Worm (Caenorhabditis elegans) whole organism, L3 larva: ENCODE results near the gene C50D2.1.

Experiments
- aly-2 ChIP-seq: fragments of 150-350 bp; optimal IDR thresholded peaks from 2 replicates; lab custom pipeline; 2014; ENCODE audit warnings: missing biosample characterization, missing genetic modification characterization
- ama-1 ChIP-seq: fragments of 150-350 bp; optimal IDR thresholded peaks from 2 replicates; lab custom pipeline; 2018
- nhr-43 ChIP-seq: sonication (generic microtip); optimal IDR thresholded peaks from 2 replicates; lab custom pipeline; 2016; ENCODE audit warnings: mild to moderate bottlenecking, missing genetic modification characterization, missing compliant biosample characterization; ENCODE audit not compliant: poor library complexity, severe bottlenecking
- snpc-4 ChIP-seq: fragments of 150-350 bp; optimal IDR thresholded peaks from 2 replicates; lab custom pipeline; 2014; ENCODE audit warnings: missing biosample characterization, missing genetic modification characterization

DNA sequence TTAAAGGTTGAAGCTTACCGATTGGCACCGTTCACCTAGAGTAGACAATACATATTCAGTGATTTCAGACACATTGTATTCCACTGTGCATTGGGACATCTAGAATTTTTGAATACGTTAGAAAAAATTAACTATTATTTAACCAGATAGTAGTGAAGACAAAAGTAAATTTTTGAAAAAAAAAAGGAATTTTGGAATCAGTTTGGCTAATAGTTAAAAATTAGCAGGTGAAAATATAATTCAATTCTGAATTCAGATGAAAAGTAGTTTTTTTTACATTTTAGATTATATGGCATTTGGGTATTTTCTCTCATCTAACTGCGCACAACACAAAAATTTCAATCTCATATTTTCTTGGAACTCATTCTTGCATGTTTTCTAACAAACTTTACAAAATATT, 13.5 kb downstream of the C50D2.1 start, which contains the start of gene nmur-2:
- no peak for TF ChIP-seq nhr-43 (tag; lab: Kevin White, UChicago)
- TF ChIP-seq aly-2 (tag; lab: Kevin White, UChicago), result no peak
- TF ChIP-seq snpc-4 (tag; lab: Kevin White, UChicago), result no peak
- TF ChIP-seq ama-1 (lab: Kevin White, UChicago), result no peak
